Fruit fly (Drosophila melanogaster) Kc167 (cell line): ENCODE results near the gene CG34112.

ENCODE experiments used
- Myc ChIP-seq: fragments of >200 bp; optimal IDR thresholded peaks from 2 replicates; lab custom pipeline; 2017; ENCODE audit warnings: missing external identifiers
- Sin3A ChIP-seq: fragments of >200 bp; optimal IDR thresholded peaks from 2 replicates; lab custom pipeline; 2018; ENCODE audit warnings: missing external identifiers
- h ChIP-seq: fragments of >200 bp; optimal IDR thresholded peaks from 3 replicates; lab custom pipeline; 2018; ENCODE audit warnings: missing external identifiers
- insv ChIP-seq: fragments of >200 bp; optimal IDR thresholded peaks from 3 replicates; lab custom pipeline; 2018; ENCODE audit warnings: missing external identifiers
- ttk ChIP-seq: sonication (Bioruptor generic); optimal IDR thresholded peaks from 2 replicates; lab custom pipeline; 2017; ENCODE audit warnings: missing external identifiers

dm6 chr3R:4387490-4387889 is 6.6 kb downstream of the CG34112 start, which contains the start of gene tub:
- TF ChIP-seq insv (no peak), ttk (lab: Kevin White, UChicago) (no peak), Myc (lab: Kevin White, UChicago) (no peak), Sin3A (lab: Kevin White, UChicago) (no peak), h (lab: Kevin White, UChicago) (no peak)
